Fruit fly (Drosophila melanogaster) whole organism, embryonic: ENCODE results near the gene CG10211.

ENCODE experiments used
- B-H2 ChIP-seq: fragments of 200-800 bp; sonication (Bioruptor generic); optimal IDR thresholded peaks from 2 replicates; lab custom pipeline; 2018; ENCODE audit warnings: missing biosample characterization, mild to moderate bottlenecking, missing genetic modification characterization
- CG10431 ChIP-seq: fragments of 200-800 bp; sonication (Bioruptor generic); optimal IDR thresholded peaks from 3 replicates; lab custom pipeline; 2018; ENCODE audit warnings: missing biosample characterization, mild to moderate bottlenecking, missing genetic modification characterization
- CG11504 ChIP-seq: fragments of 200-800 bp; sonication (Bioruptor generic); optimal IDR thresholded peaks from 3 replicates; lab custom pipeline; 2019; ENCODE audit warnings: missing biosample characterization, mild to moderate bottlenecking, missing genetic modification characterization, moderate library complexity
- CG12104 ChIP-seq: fragments of 200-800 bp; sonication (Bioruptor generic); optimal IDR thresholded peaks from 3 replicates; lab custom pipeline; 2016; ENCODE audit warnings: missing biosample characterization, missing genetic modification characterization
- CG15601 ChIP-seq: fragments of 200-800 bp; sonication (Bioruptor generic); optimal IDR thresholded peaks from 3 replicates; lab custom pipeline; 2019; ENCODE audit warnings: missing biosample characterization, mild to moderate bottlenecking, missing genetic modification characterization, moderate library complexity
- CG30020 ChIP-seq: fragments of 200-800 bp; optimal IDR thresholded peaks from 2 replicates; lab custom pipeline; 2019; ENCODE audit warnings: missing biosample characterization, mild to moderate bottlenecking, missing genetic modification characterization, moderate library complexity
- CG3281 ChIP-seq: fragments of 200-800 bp; sonication (Bioruptor generic); optimal IDR thresholded peaks from 3 replicates; lab custom pipeline; 2017; ENCODE audit warnings: missing biosample characterization, mild to moderate bottlenecking, missing genetic modification characterization
- CG34224 ChIP-seq: fragments of 200-800 bp; sonication (Bioruptor generic); IDR thresholded peaks from 3 replicates; pipeline ENCODE4 v1.3.6; 2022; ENCODE audit warnings: missing biosample characterization, missing genetic modification characterization; ENCODE audit not compliant: partially characterized antibody
- CG3726 ChIP-seq: fragments of 200-800 bp; sonication (Bioruptor generic); IDR thresholded peaks from 3 replicates; pipeline ENCODE4, ENCODE4 v1.3.6; 2022; ENCODE audit warnings: missing biosample characterization, missing genetic modification characterization
- CG3838 ChIP-seq: fragments of 200-800 bp; sonication (Bioruptor generic); optimal IDR thresholded peaks from 3 replicates; lab custom pipeline; 2016; ENCODE audit warnings: missing biosample characterization, missing genetic modification characterization
- CG4328 ChIP-seq: fragments of 200-800 bp; sonication (Bioruptor generic); optimal IDR thresholded peaks from 3 replicates; lab custom pipeline; 2017; ENCODE audit warnings: missing biosample characterization, missing genetic modification reagents, missing genetic modification characterization
- CG5180 ChIP-seq: fragments of 200-800 bp; sonication (Bioruptor generic); optimal IDR thresholded peaks from 3 replicates; lab custom pipeline; 2017; ENCODE audit warnings: missing biosample characterization, missing genetic modification characterization, mild to moderate bottlenecking, moderate library complexity, missing genetic modification reagents
- CG6654 ChIP-seq: fragments of 200-800 bp; sonication (Bioruptor generic); optimal IDR thresholded peaks from 2 replicates; lab custom pipeline; 2017; ENCODE audit warnings: missing biosample characterization, mild to moderate bottlenecking, missing genetic modification characterization
- CG6765 ChIP-seq: fragments of 200-800 bp; sonication (Bioruptor generic); optimal IDR thresholded peaks from 3 replicates; lab custom pipeline; 2017; ENCODE audit warnings: missing biosample characterization, mild to moderate bottlenecking, missing genetic modification characterization
- CG8924 ChIP-seq: fragments of 200-800 bp; optimal IDR thresholded peaks from 3 replicates; lab custom pipeline; 2019; ENCODE audit warnings: missing biosample characterization, mild to moderate bottlenecking, missing genetic modification characterization, moderate library complexity
- CG9876 ChIP-seq: fragments of 200-800 bp; sonication (Bioruptor generic); optimal IDR thresholded peaks from 2 replicates; lab custom pipeline; 2016; ENCODE audit warnings: missing biosample characterization, missing genetic modification characterization
- CG9932 ChIP-seq: fragments of 200-800 bp; sonication (Bioruptor generic); IDR thresholded peaks from 2 replicates; pipeline ENCODE4 v1.3.6; 2022; ENCODE audit warnings: missing biosample characterization, missing genetic modification characterization
- CrebB ChIP-seq: fragments of 200-800 bp; sonication (Bioruptor generic); optimal IDR thresholded peaks from 3 replicates; lab custom pipeline; 2018; ENCODE audit warnings: missing biosample characterization, mild to moderate bottlenecking, missing genetic modification characterization
- Doc3 ChIP-seq: fragments of 200-800 bp; sonication (Bioruptor generic); IDR thresholded peaks from 3 replicates; pipeline ENCODE4 v1.3.6; 2022; ENCODE audit warnings: missing biosample characterization, missing genetic modification characterization; ENCODE audit not compliant: partially characterized antibody
- H2.0 ChIP-seq: fragments of 200-800 bp; sonication (Bioruptor generic); IDR thresholded peaks from 2 replicates; pipeline ENCODE4 v1.3.6; 2022; ENCODE audit warnings: missing biosample characterization, missing genetic modification characterization
- HLH4C ChIP-seq: fragments of 200-800 bp; sonication (Bioruptor generic); IDR thresholded peaks from 3 replicates; pipeline ENCODE4 v1.3.6; 2022; ENCODE audit warnings: missing biosample characterization, missing genetic modification characterization; ENCODE audit not compliant: partially characterized antibody
- HmgD ChIP-seq: fragments of 200-800 bp; sonication (Bioruptor generic); optimal IDR thresholded peaks from 3 replicates; lab custom pipeline; 2016; ENCODE audit warnings: missing biosample characterization, missing genetic modification characterization
- Hmx ChIP-seq: fragments of 200-800 bp; sonication (Bioruptor generic); optimal IDR thresholded peaks from 2 replicates; lab custom pipeline; 2016; ENCODE audit warnings: missing biosample characterization, missing genetic modification characterization
- Hsf ChIP-seq: fragments of 200-800 bp; sonication (Bioruptor generic); optimal IDR thresholded peaks from 3 replicates; lab custom pipeline; 2016; ENCODE audit warnings: missing biosample characterization, missing genetic modification characterization
- Jarid2 ChIP-seq: fragments of 200-800 bp; sonication (Bioruptor generic); optimal IDR thresholded peaks from 3 replicates; lab custom pipeline; 2017; ENCODE audit warnings: mild to moderate bottlenecking, missing biosample characterization, missing genetic modification reagents, missing genetic modification characterization
- NFAT ChIP-seq: fragments of 200-800 bp; sonication (Bioruptor generic); IDR thresholded peaks from 2 replicates; pipeline ENCODE4 v1.3.6; 2022; ENCODE audit warnings: missing biosample characterization, missing genetic modification characterization
- Pdp1 ChIP-seq, 2 experiments: fragments of 200-800 bp; sonication (Bioruptor generic); optimal IDR thresholded peaks; 3 replicates each; lab custom pipeline; 2016; ENCODE audit warnings: missing biosample characterization in 2 of 2, missing genetic modification characterization in 2 of 2, mild to moderate bottlenecking in 1 of 2, moderate library complexity in 1 of 2
- Rx ChIP-seq: fragments of 200-800 bp; sonication (Bioruptor generic); IDR thresholded peaks from 2 replicates; pipeline ENCODE4 v1.3.6; 2022; ENCODE audit warnings: missing biosample characterization, missing genetic modification characterization
- ato ChIP-seq: fragments of 200-800 bp; sonication (Bioruptor generic); IDR thresholded peaks from 2 replicates; pipeline ENCODE4 v1.3.6; 2022; ENCODE audit warnings: missing biosample characterization, missing genetic modification characterization; ENCODE audit not compliant: partially characterized antibody
- cad ChIP-seq: fragments of >200 bp; optimal IDR thresholded peaks from 2 replicates; lab custom pipeline; 2017; ENCODE audit warnings: missing biosample characterization, missing genetic modification characterization
- crp ChIP-seq, 2 experiments: fragments of 200-800 bp; sonication (Bioruptor generic); optimal IDR thresholded peaks; 2 replicates in 1 of 2; 3 replicates in 1 of 2; lab custom pipeline; 2017; ENCODE audit warnings: missing biosample characterization in 2 of 2, missing genetic modification characterization in 2 of 2, mild to moderate bottlenecking in 1 of 2, moderate library complexity in 1 of 2
- cwo ChIP-seq: fragments of 200-800 bp; sonication (Bioruptor generic); optimal IDR thresholded peaks from 3 replicates; lab custom pipeline; 2017; ENCODE audit warnings: missing biosample characterization, missing genetic modification characterization, mild to moderate bottlenecking, moderate library complexity, missing genetic modification reagents
- dan ChIP-seq: fragments of 200-800 bp; sonication (Bioruptor generic); IDR thresholded peaks from 2 replicates; pipeline ENCODE4 v1.3.6; 2022; ENCODE audit warnings: missing biosample characterization, missing genetic modification characterization
- disco-r ChIP-seq: fragments of 200-800 bp; sonication (Bioruptor generic); optimal IDR thresholded peaks from 2 replicates; lab custom pipeline; 2016; ENCODE audit warnings: missing biosample characterization, missing genetic modification characterization
- eve ChIP-seq, 2 experiments: fragments of >200 bp; optimal IDR thresholded peaks; 2 replicates each; lab custom pipeline; 2017; ENCODE audit warnings: missing biosample characterization in 2 of 2, missing genetic modification characterization in 2 of 2
- ftz-f1 ChIP-seq: fragments of 200-800 bp; sonication (Bioruptor generic); optimal IDR thresholded peaks from 2 replicates; lab custom pipeline; 2016; ENCODE audit warnings: missing biosample characterization, missing genetic modification characterization
- grn ChIP-seq: fragments of 200-800 bp; sonication (Bioruptor generic); optimal IDR thresholded peaks from 3 replicates; lab custom pipeline; 2017; ENCODE audit warnings: missing biosample characterization, missing genetic modification characterization
- gro ChIP-seq: fragments of 200-800 bp; sonication (Bioruptor generic); optimal IDR thresholded peaks from 2 replicates; lab custom pipeline; 2016; ENCODE audit warnings: missing biosample characterization, missing genetic modification characterization
- ham ChIP-seq: fragments of 200-800 bp; sonication (Bioruptor generic); IDR thresholded peaks from 2 replicates; pipeline ENCODE4 v1.3.6; 2022; ENCODE audit warnings: missing biosample characterization, missing genetic modification characterization
- inv ChIP-seq: fragments of 200-800 bp; sonication (Bioruptor generic); IDR thresholded peaks from 2 replicates; pipeline ENCODE4 v1.3.6; 2022; ENCODE audit warnings: missing biosample characterization, missing genetic modification characterization; ENCODE audit not compliant: partially characterized antibody
- oc ChIP-seq: fragments of 200-800 bp; sonication (Bioruptor generic); optimal IDR thresholded peaks from 2 replicates; lab custom pipeline; 2018; ENCODE audit warnings: missing biosample characterization, mild to moderate bottlenecking, missing genetic modification characterization, moderate library complexity
- repo ChIP-seq: fragments of 200-800 bp; sonication (Bioruptor generic); optimal IDR thresholded peaks from 2 replicates; lab custom pipeline; 2016; ENCODE audit warnings: missing biosample characterization, missing genetic modification characterization
- so ChIP-seq: fragments of 200-800 bp; sonication (Bioruptor generic); IDR thresholded peaks from 3 replicates; pipeline ENCODE4 v1.3.6; 2022; ENCODE audit warnings: missing biosample characterization, missing genetic modification characterization
- tna ChIP-seq: fragments of 200-800 bp; sonication (Bioruptor generic); IDR thresholded peaks from 2 replicates; pipeline ENCODE4 v1.3.6; 2022; ENCODE audit warnings: missing biosample characterization, missing genetic modification characterization; ENCODE audit not compliant: partially characterized antibody
- trh ChIP-seq: fragments of 200-800 bp; sonication (Bioruptor generic); optimal IDR thresholded peaks from 2 replicates; lab custom pipeline; 2016; ENCODE audit warnings: missing biosample characterization, missing genetic modification characterization
- tup ChIP-seq: fragments of 200-800 bp; sonication (Bioruptor generic); optimal IDR thresholded peaks from 2 replicates; lab custom pipeline; 2016; ENCODE audit warnings: missing biosample characterization, mild to moderate bottlenecking, missing genetic modification characterization, moderate library complexity
- usp ChIP-seq: fragments of >200 bp; optimal IDR thresholded peaks from 2 replicates; lab custom pipeline; 2017; ENCODE audit warnings: missing biosample characterization, missing genetic modification characterization
- vfl ChIP-seq: fragments of 200-800 bp; sonication (Bioruptor generic); optimal IDR thresholded peaks from 2 replicates; lab custom pipeline; 2016; ENCODE audit warnings: missing biosample characterization, missing genetic modification characterization
- vvl ChIP-seq: fragments of 200-800 bp; sonication (Bioruptor generic); IDR thresholded peaks from 2 replicates; pipeline ENCODE4 v1.3.6; 2022; ENCODE audit warnings: missing biosample characterization, missing genetic modification characterization
- wor ChIP-seq: fragments of 200-800 bp; sonication (Bioruptor generic); IDR thresholded peaks from 2 replicates; pipeline ENCODE4 v1.3.6; 2022; ENCODE audit warnings: missing biosample characterization, missing genetic modification characterization

CG10211 gene

DNA sequence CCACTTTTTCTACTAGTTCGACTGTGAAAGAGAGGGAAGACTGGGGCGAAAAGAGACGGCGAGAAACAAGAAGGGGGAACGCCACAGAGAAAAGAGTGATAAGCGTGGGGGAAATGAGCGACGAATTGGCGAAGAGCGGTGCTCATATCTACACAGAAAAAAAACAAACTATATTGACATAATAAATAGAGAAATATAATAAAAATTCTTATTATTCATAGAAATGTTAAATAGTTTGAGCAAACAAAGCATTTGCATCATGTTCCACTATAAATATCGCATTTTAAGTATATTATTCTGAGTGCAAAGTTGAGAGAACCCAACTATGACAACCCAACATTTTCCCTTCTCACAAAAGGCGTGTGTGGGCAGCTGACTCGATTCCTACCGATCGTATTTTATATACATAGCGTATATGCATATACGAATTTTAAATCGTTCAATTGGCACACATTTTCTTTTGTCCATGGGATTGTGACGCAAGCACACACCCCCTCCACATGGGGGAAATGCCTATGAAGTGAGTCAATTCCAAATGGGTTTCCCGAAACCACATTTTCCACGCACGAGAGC lies 40.8 kb downstream of the CG10211 start (continued):
- TF ChIP-seq crp (GFP tag; optimal IDR thresholded peaks at IDR 0.05; lab: Kevin White, UChicago) (peak in 1 of 2 experiments; percentile 9), CG11504 (tag; lab: Kevin White, UChicago) (peak; percentile 82), Jarid2 (GFP tag; lab: Kevin White, UChicago) (peak; percentile 32), HmgD (GFP tag; lab: Kevin White, UChicago) (no peak), Rx (GFP tag; lab: Robert Waterston, UW) (no peak), vfl (GFP tag; lab: Kevin White, UChicago) (peak; percentile 3), ftz-f1 (GFP tag; lab: Kevin White, UChicago) (no peak), oc (tag; lab: Kevin White, UChicago) (peak; percentile 43), CG8924 (tag; lab: Kevin White, UChicago) (peak; percentile 80), gro (GFP tag; lab: Kevin White, UChicago) (no peak), CG3726 (peak; percentile 40; the same call in 1 of the 3 replicates), dan (GFP tag; lab: Robert Waterston, UW) (no peak), cad (GFP tag; lab: Kevin White, UChicago) (no peak), tna (no peak), wor (GFP tag; lab: Robert Waterston, UW) (peak; percentile 66), repo (GFP tag; lab: Kevin White, UChicago) (no peak), inv (GFP tag; lab: Robert Waterston, UW) (no peak), CG9932 (GFP tag; lab: Robert Waterston, UW) (peak; percentile 86), cwo (GFP tag; lab: Kevin White, UChicago) (peak; percentile 82), CG15601 (tag; lab: Kevin White, UChicago) (peak; percentile 28), tup (GFP tag; lab: Kevin White, UChicago) (peak; percentile 44), CG4328 (GFP tag; lab: Kevin White, UChicago) (no peak), CG34224 (GFP tag; lab: Robert Waterston, UW) (no peak), disco-r (GFP tag; lab: Kevin White, UChicago) (no peak), usp (no peak), CG6765 (GFP tag; lab: Kevin White, UChicago) (peak; percentile 57), Doc3 (GFP tag; lab: Robert Waterston, UW) (no peak), ato (GFP tag; lab: Robert Waterston, UW) (no peak), trh (GFP tag; lab: Kevin White, UChicago) (no peak), CrebB (peak; percentile 5), CG10431 (GFP tag; lab: Kevin White, UChicago) (no peak), CG3281 (peak; percentile 82), CG9876 (GFP tag; lab: Kevin White, UChicago) (no peak), eve (GFP tag; optimal IDR thresholded peaks at IDR 0.05; lab: Kevin White, UChicago) (peak in 1 of 2 experiments; percentile 68), NFAT (GFP tag; lab: Robert Waterston, UW) (no peak), HLH4C (GFP tag; lab: Robert Waterston, UW) (no peak), CG30020 (tag; lab: Kevin White, UChicago) (no peak), CG12104 (GFP tag; lab: Kevin White, UChicago) (peak; percentile 58), H2.0 (peak; percentile 75), Hmx (GFP tag; lab: Kevin White, UChicago) (no peak), grn (no peak), CG6654 (peak; percentile 34), so (GFP tag; lab: Robert Waterston, UW) (peak; percentile 90), CG5180 (GFP tag; lab: Kevin White, UChicago) (peak; percentile 54), vvl (GFP tag; lab: Robert Waterston, UW) (peak; percentile 84), Hsf (peak; percentile 13), CG3838 (GFP tag; lab: Kevin White, UChicago) (no peak), ham (GFP tag; lab: Robert Waterston, UW) (peak; percentile 36; the same call in 1 of the 2 replicates), B-H2 (no peak), Pdp1 (GFP tag; optimal IDR thresholded peaks at IDR 0.05; lab: Kevin White, UChicago) (peak; percentile 47 to 80)
